Worm (Caenorhabditis elegans): ENCODE data around the gene ZK370.4.

DNA sequence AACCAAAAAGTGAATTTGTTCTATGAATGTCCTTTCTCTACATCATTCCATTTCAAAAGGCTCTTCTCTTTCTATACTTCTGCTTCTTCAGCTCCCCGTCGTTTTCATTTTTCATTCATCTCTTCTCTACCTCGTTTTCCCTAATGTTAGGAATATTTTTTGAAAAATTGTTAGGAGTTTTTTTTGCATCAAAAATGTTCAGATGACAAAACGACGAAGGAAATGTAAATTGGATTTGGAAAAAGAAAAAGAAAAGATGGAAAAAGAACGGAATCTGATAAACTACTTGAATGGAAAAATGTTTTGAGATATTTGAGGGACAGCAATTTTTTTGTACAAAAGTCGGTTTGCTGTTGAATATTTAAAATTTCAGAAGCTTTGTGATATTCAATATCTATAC lies 13.6 kb upstream of the ZK370.4 start:
- TF ChIP-seq nhr-11 (tag; optimal IDR thresholded peaks at IDR 0.05) (no peak), elt-2 (tag; optimal IDR thresholded peaks at IDR 0.05) (no peak)

Measured in whole organism, late embryonic.